Worm (Caenorhabditis elegans): ENCODE measurements around the gene srx-14.

- TF ChIP-seq unc-55 (GFP tag; optimal IDR thresholded peaks at IDR 0.05) = peak; percentile 35
- TF ChIP-seq elt-4 (tag; optimal IDR thresholded peaks at IDR 0.05) = no peak
- TF ChIP-seq ceh-22 (tag; optimal IDR thresholded peaks at IDR 0.05) = no peak
- no peak for TF ChIP-seq pqm-1 (tag; optimal IDR thresholded peaks at IDR 0.05)
- TF ChIP-seq pha-4 (tag; optimal IDR thresholded peaks at IDR 0.05) = no peak
- no peak for TF ChIP-seq sox-4 (tag; optimal IDR thresholded peaks at IDR 0.05)
- TF ChIP-seq ceh-34 (tag; optimal IDR thresholded peaks at IDR 0.05) = peak; percentile 72
- peak; percentile 16 for TF ChIP-seq ahr-1 (tag; optimal IDR thresholded peaks at IDR 0.05)
- no peak for TF ChIP-seq Y22D7AL.16 (tag; optimal IDR thresholded peaks at IDR 0.05)
Observed at ce11 chrIV:1093870-1094564, 19.5 kb downstream of the srx-14 start, which contains the start of the genes cct-8 and Y55F3AR.2.

Data from whole organism, late embryonic.